Fruit fly (Drosophila melanogaster): Measurements from ENCODE around the gene CG32040.
A peak's percentile ranks its signal among the peaks of the same experiment; 100 is the strongest.

CG32040 gene

DNA sequence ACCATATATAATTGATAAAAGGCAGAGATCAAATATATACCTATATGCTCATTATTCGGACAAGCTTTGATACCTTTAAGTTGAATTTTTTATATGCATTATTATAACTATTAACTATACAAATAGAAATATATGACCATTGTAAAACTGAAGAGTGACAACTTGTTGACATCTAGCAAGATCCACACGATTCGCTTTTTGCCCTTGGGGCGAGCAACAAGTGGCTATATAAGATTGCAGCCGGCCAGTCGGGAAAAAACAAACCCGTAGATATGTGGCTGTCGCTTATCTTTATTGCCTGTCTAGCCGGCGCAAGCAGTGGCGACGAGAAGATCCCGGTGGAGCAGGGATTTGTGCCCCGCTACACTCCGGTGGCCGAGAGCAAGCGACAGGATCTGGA is 8.1 kb downstream of the CG32040 start, which contains the start of gene CG34456:
TSS of gene CG34456 (plus strand) at position 215 of the 400 bp plus-strand sequence.
- TF ChIP-seq D1 (tag; optimal IDR thresholded peaks at IDR 0.05), result no peak
- TF ChIP-seq Pif1A (GFP tag; optimal IDR thresholded peaks at IDR 0.05), result no peak
- 0 out of 3 replicates have a peak, but pooled peaks have one; percentile 41 for TF ChIP-seq CG4496 (GFP tag; IDR thresholded peaks at IDR 0.05)
- peak; percentile 20 for TF ChIP-seq EcR (GFP tag; optimal IDR thresholded peaks at IDR 0.05)
- no peak for TF ChIP-seq CG13204 (GFP tag; optimal IDR thresholded peaks at IDR 0.05)

DNA sequence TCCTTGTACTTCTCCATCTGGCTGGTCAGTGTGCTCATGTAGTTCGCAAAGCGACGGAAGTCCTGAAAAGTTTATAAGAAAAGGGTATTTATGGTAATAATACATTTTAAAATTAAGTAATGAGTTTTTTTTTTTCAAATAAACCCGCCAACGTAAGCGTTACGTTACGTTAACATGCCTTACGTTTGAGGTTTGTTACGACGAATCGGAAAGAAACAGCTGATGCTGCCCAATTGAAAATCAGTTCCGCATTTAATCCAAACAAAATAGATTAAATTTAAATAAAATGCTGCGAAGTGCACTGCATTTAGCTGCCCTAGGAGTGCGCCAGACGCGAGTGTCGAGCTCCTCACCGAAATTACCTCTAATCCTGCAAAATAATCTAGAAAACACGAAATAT is 10.3 kb downstream of the CG32040 start, which contains the start of gene mRRF1:
TSS of gene mRRF1 (plus strand) at position 220 of the 400 bp plus-strand sequence.
- no peak for TF ChIP-seq fd96Ca (GFP tag; IDR thresholded peaks at IDR 0.05)
- no peak for TF ChIP-seq CG34367 (tag; optimal IDR thresholded peaks at IDR 0.05)
- no peak for TF ChIP-seq gl (tag; optimal IDR thresholded peaks at IDR 0.05)
- TF ChIP-seq D1 (tag; optimal IDR thresholded peaks at IDR 0.05), result no peak
- TF ChIP-seq CG10348 (GFP tag; IDR thresholded peaks at IDR 0.05), result no peak
- no peak for TF ChIP-seq rn (GFP tag; IDR thresholded peaks at IDR 0.05)

DNA sequence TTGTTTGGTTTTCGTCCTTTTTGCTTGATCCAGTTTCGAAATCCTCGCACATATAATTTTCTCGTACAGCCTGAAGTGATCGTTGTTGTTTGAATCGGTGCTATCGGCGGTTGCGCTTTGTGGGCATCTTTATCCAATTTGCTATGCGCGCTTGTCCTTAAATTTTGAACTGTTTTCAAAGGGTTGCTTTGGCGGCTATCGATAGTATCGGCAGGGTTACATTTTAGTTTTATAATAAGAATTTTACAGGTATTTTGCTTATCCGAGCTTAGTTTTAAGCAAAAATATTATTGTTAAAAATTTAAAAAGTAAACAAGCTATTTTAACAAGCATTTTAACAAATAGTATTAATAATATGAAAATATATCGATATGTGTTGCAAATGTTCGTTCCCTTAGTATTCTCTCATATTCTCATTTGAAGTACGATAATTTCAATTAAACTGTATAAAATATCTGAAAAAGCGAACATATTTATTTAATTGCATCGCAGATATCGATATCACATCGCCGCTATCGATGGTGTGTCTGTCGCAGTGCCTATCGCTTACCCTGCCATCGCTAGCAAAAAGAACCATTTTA is 13.1 kb downstream of the CG32040 start, which contains the start of the genes Klp67A and CG4452:
TSS of gene Klp67A (minus strand) at position 197 of the 581 bp plus-strand sequence.
TSS of gene CG4452 (plus strand) at position 528 of the 581 bp plus-strand sequence.
- TF ChIP-seq CG4496 (GFP tag; IDR thresholded peaks at IDR 0.05), result no peak
- no peak for TF ChIP-seq CG34367 (tag; optimal IDR thresholded peaks at IDR 0.05)
- no peak for TF ChIP-seq CG9948 (tag; optimal IDR thresholded peaks at IDR 0.05)
- TF ChIP-seq CG14655 (GFP tag; optimal IDR thresholded peaks at IDR 0.05), result no peak
- no peak for TF ChIP-seq CG8159 (tag; optimal IDR thresholded peaks at IDR 0.05)
- no peak for TF ChIP-seq CG12605 (GFP tag; IDR thresholded peaks at IDR 0.05)
- TF ChIP-seq gl (tag; optimal IDR thresholded peaks at IDR 0.05), result no peak
- no peak for TF ChIP-seq D1 (tag; optimal IDR thresholded peaks at IDR 0.05)
- no peak for TF ChIP-seq CG32121 (GFP tag; IDR thresholded peaks at IDR 0.05)
- no peak for TF ChIP-seq Pif1A (GFP tag; optimal IDR thresholded peaks at IDR 0.05)
- no peak for TF ChIP-seq CG13204 (GFP tag; optimal IDR thresholded peaks at IDR 0.05)
- no peak for TF ChIP-seq fd96Ca (GFP tag; IDR thresholded peaks at IDR 0.05)
- no peak for TF ChIP-seq rn (GFP tag; IDR thresholded peaks at IDR 0.05)
- no peak for TF ChIP-seq CG8301 (tag; optimal IDR thresholded peaks at IDR 0.05)
- no peak for TF ChIP-seq Pif1B (GFP tag; optimal IDR thresholded peaks at IDR 0.05)

DNA sequence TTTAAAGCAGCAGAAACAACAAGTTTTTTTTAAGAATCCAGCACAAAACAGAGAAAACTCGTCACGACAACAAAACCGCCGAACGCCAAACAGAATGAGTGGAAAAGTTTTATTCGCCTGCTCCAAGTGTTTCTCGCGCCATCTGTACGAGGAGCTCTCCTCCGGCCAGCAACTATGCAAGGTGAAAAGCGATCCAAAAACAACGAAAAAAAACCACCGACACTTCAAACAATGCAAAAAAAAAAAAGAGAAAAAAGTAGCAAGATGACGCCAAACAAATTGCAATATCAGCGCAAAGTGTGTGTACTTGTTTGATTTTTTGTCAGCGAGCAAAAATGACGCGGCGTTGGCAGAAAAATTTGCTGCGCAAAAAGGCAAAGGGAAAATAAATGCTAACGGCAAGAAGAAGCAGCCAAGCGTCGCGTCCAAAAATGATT is 13.6 kb downstream of the CG32040 start:
- TF ChIP-seq CG13204 (GFP tag; optimal IDR thresholded peaks at IDR 0.05), result peak; percentile 47
- TF ChIP-seq CG12605 (GFP tag; IDR thresholded peaks at IDR 0.05), result peak; percentile 84
- peak; percentile 53 for TF ChIP-seq CG8159 (tag; optimal IDR thresholded peaks at IDR 0.05)
- peak; percentile 66 for TF ChIP-seq Pif1A (GFP tag; optimal IDR thresholded peaks at IDR 0.05)
- peak; percentile 66 for TF ChIP-seq gl (tag; optimal IDR thresholded peaks at IDR 0.05)
- peak; percentile 58 for TF ChIP-seq CG34367 (tag; optimal IDR thresholded peaks at IDR 0.05)
- peak; percentile 19; the same call in 1 of the 2 replicates for TF ChIP-seq CG32121 (GFP tag; IDR thresholded peaks at IDR 0.05)
- TF ChIP-seq Ets98B (GFP tag; IDR thresholded peaks at IDR 0.05), result peak; percentile 67; the same call in 1 of the 2 replicates
- peak; percentile 19 for TF ChIP-seq CG9948 (tag; optimal IDR thresholded peaks at IDR 0.05)
- no peak for TF ChIP-seq CG10348 (GFP tag; IDR thresholded peaks at IDR 0.05)
- peak; percentile 53 for TF ChIP-seq Pif1B (GFP tag; optimal IDR thresholded peaks at IDR 0.05)
- no peak for TF ChIP-seq rn (GFP tag; IDR thresholded peaks at IDR 0.05)
- no peak for TF ChIP-seq D1 (tag; optimal IDR thresholded peaks at IDR 0.05)
- TF ChIP-seq CG15710 (tag; optimal IDR thresholded peaks at IDR 0.05), result peak; percentile 46
- peak; percentile 29 for TF ChIP-seq CG17806 (tag; optimal IDR thresholded peaks at IDR 0.05)
- TF ChIP-seq CG14655 (GFP tag; optimal IDR thresholded peaks at IDR 0.05), result no peak
- TF ChIP-seq Snoo (tag; optimal IDR thresholded peaks at IDR 0.05), result no peak
- peak; percentile 3 for TF ChIP-seq EcR (GFP tag; optimal IDR thresholded peaks at IDR 0.05)
- peak; percentile 72; the same call in 1 of the 3 replicates for TF ChIP-seq fd96Ca (GFP tag; IDR thresholded peaks at IDR 0.05)
- peak; percentile 73; the same call in 2 of the 3 replicates for TF ChIP-seq CG4496 (GFP tag; IDR thresholded peaks at IDR 0.05)
- peak; percentile 51 for TF ChIP-seq CG8301 (tag; optimal IDR thresholded peaks at IDR 0.05)

DNA sequence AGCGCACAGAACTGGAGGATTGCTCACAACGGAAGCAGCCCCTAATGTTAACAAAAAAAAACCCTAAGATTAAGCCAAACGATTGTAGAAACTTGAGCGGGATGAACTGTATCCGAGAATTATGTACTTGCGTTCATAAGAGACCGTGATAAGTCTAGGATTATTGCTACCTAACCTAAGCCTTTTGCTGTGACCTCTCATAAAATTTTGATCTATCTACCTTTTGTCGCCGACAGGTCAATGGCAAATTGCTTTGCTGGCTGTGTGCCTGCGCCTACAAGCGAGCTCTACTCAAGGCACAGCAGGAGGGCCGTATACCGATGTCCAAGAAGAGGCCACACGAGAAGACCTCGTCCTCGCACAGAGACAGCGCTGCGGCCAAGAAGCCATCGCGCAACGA is 14.8 kb downstream of the CG32040 start:
- no peak for TF ChIP-seq CG12605 (GFP tag; IDR thresholded peaks at IDR 0.05)
- no peak for TF ChIP-seq gl (tag; optimal IDR thresholded peaks at IDR 0.05)
- TF ChIP-seq CG4496 (GFP tag; IDR thresholded peaks at IDR 0.05), result no peak
- TF ChIP-seq CG34367 (tag; optimal IDR thresholded peaks at IDR 0.05), result no peak
- TF ChIP-seq D1 (tag; optimal IDR thresholded peaks at IDR 0.05), result no peak
- no peak for TF ChIP-seq rn (GFP tag; IDR thresholded peaks at IDR 0.05)
- no peak for TF ChIP-seq CG9948 (tag; optimal IDR thresholded peaks at IDR 0.05)
- TF ChIP-seq EcR (GFP tag; optimal IDR thresholded peaks at IDR 0.05), result no peak
- no peak for TF ChIP-seq CG15710 (tag; optimal IDR thresholded peaks at IDR 0.05)
- TF ChIP-seq CG13204 (GFP tag; optimal IDR thresholded peaks at IDR 0.05), result no peak
- TF ChIP-seq fd96Ca (GFP tag; IDR thresholded peaks at IDR 0.05), result no peak
- TF ChIP-seq Snoo (tag; optimal IDR thresholded peaks at IDR 0.05), result no peak
- no peak for TF ChIP-seq CG10348 (GFP tag; IDR thresholded peaks at IDR 0.05)
- no peak for TF ChIP-seq Pif1A (GFP tag; optimal IDR thresholded peaks at IDR 0.05)

DNA sequence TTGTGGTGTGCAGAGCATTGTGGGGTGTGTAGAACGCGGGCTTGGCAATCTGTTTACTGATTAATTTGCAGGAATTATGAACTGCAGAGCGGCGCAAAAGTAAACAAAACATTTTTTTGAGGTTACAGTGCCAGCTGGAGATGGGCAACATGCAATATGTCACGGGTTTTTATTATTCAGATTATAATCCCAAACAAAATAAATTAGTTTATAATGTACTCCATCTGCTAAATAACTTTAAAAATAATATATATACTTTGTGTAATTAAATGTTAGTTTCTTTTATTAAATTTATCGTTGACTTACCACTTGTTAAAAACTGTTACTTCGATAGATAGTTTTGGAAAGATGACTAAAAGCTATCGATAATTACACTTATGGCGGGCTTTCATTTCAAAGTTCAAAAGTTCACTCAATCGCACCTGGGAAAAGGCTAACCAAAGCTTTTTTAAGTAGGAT is 17.1 kb downstream of the CG32040 start, which contains the start of gene Fdx1:
TSS of gene Fdx1 (minus strand) at position 332 of the 459 bp plus-strand sequence.
- no peak for TF ChIP-seq Pif1A (GFP tag; optimal IDR thresholded peaks at IDR 0.05)
- no peak for TF ChIP-seq CG10348 (GFP tag; IDR thresholded peaks at IDR 0.05)
- no peak for TF ChIP-seq CG8301 (tag; optimal IDR thresholded peaks at IDR 0.05)
- TF ChIP-seq CG34367 (tag; optimal IDR thresholded peaks at IDR 0.05), result no peak
- TF ChIP-seq CG9948 (tag; optimal IDR thresholded peaks at IDR 0.05), result peak; percentile 4
- peak; percentile 30 for TF ChIP-seq CG15710 (tag; optimal IDR thresholded peaks at IDR 0.05)
- TF ChIP-seq Pif1B (GFP tag; optimal IDR thresholded peaks at IDR 0.05), result no peak
- no peak for TF ChIP-seq D1 (tag; optimal IDR thresholded peaks at IDR 0.05)
- no peak for TF ChIP-seq CG17806 (tag; optimal IDR thresholded peaks at IDR 0.05)
- TF ChIP-seq gl (tag; optimal IDR thresholded peaks at IDR 0.05), result no peak
- no peak for TF ChIP-seq CG13204 (GFP tag; optimal IDR thresholded peaks at IDR 0.05)
- TF ChIP-seq CG12605 (GFP tag; IDR thresholded peaks at IDR 0.05), result no peak
- peak; percentile 33 for TF ChIP-seq Snoo (tag; optimal IDR thresholded peaks at IDR 0.05)
- TF ChIP-seq CG8159 (tag; optimal IDR thresholded peaks at IDR 0.05), result peak; percentile 20
- no peak for TF ChIP-seq CG4496 (GFP tag; IDR thresholded peaks at IDR 0.05)
- TF ChIP-seq CG14655 (GFP tag; optimal IDR thresholded peaks at IDR 0.05), result no peak
- TF ChIP-seq Ets98B (GFP tag; IDR thresholded peaks at IDR 0.05), result peak; percentile 17; the same call in 1 of the 2 replicates
- TF ChIP-seq rn (GFP tag; IDR thresholded peaks at IDR 0.05), result no peak
- TF ChIP-seq fd96Ca (GFP tag; IDR thresholded peaks at IDR 0.05), result no peak
- TF ChIP-seq EcR (GFP tag; optimal IDR thresholded peaks at IDR 0.05), result peak; percentile 17
- TF ChIP-seq CG32121 (GFP tag; IDR thresholded peaks at IDR 0.05), result no peak
